Fruit fly (Drosophila melanogaster) whole organism, wandering third instar larva: ENCODE results near the gene CG7912.

Source experiments
- h ChIP-seq: fragments of 200-800 bp; sonication (Bioruptor generic); optimal IDR thresholded peaks from 3 replicates; lab custom pipeline; 2016; ENCODE audit warnings: missing biosample characterization, mild to moderate bottlenecking, missing genetic modification characterization
- woc ChIP-seq: sonication (Bioruptor generic); optimal IDR thresholded peaks from 2 replicates; lab custom pipeline; 2016; ENCODE audit warnings: missing biosample characterization, mild to moderate bottlenecking, missing genetic modification characterization

- TF ChIP-seq h (GFP tag; lab: Kevin White, UChicago) (no peak), woc (GFP tag; lab: Kevin White, UChicago) (no peak)
Observed at dm6 chr3R:30052455-30053046, 43.6 kb upstream of the CG7912 start, which contains the start of gene Jasper.
